Fruit fly (Drosophila melanogaster): ENCODE data around the gene Mhcl.

Mhcl gene

DNA sequence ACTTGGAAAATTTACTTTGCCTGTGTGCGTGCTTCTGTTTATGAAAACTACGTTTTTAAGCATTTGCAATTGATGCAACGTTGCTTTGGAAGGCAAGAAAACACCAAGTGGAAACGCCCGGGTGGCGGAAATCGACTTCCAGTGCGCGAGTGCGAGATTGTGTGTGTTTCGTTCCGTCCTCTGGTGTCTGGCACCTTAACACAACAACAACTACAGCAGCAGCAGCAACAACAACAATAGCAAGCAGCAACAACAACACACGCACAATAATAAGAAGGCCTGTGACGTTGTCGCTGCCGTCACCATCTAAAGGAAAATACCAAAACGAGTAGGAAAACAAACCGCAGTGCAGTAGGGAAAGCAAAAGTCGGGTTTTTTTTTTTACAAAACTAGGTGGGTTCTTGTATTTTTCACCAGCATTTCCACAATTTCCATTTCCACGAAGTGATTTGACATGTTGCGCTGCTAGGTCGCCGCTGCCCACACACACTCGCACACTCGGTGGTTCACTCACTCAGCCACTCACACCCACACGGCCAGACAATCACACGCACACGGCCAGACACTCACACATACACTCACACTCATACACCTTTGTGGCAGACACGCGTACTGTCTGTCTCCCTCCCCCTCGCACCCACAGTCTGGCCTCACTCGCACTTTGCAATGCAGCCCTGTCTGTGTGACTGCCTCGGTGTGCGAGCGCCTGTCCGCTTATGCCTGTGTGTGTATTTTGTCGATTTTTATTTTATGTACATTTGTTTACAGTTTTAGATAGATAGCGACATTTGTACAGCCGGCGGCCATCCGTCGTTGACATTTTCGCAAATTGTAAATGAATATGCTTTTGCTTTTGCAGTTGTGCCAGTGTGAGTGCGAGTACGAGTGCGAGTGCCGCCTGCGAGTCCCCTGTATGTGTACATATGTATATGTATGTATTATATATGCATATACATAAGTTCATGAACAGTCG, 993 bp upstream of the Mhcl start (continued):
- TF ChIP-seq CG8388 (GFP tag; optimal IDR thresholded peaks at IDR 0.05) (no peak), NC2β (GFP tag; optimal IDR thresholded peaks at IDR 0.05) (no peak), Dad (GFP tag; optimal IDR thresholded peaks at IDR 0.05) (peak; percentile 33), ato (GFP tag; IDR thresholded peaks at IDR 0.05; ENCODE audit: partially characterized antibody) (no peak), slp2 (GFP tag; optimal IDR thresholded peaks at IDR 0.05) (no peak), trem (tag; optimal IDR thresholded peaks at IDR 0.05) (peak; percentile 34), Xbp1 (GFP tag; optimal IDR thresholded peaks at IDR 0.05) (no peak), vfl (GFP tag; optimal IDR thresholded peaks at IDR 0.05) (peak; percentile 9), CG10267 (tag; optimal IDR thresholded peaks at IDR 0.05) (no peak), Hsf (GFP tag; optimal IDR thresholded peaks at IDR 0.05) (no peak), dati (GFP tag; IDR thresholded peaks at IDR 0.05) (no peak), BtbVII (GFP tag; optimal IDR thresholded peaks at IDR 0.05) (peak; percentile 41), Ravus (GFP tag; IDR thresholded peaks at IDR 0.05) (no peak), CG10565 (GFP tag; optimal IDR thresholded peaks at IDR 0.05) (no peak), dmrt99B (tag; optimal IDR thresholded peaks at IDR 0.05) (no peak), cas (GFP tag; IDR thresholded peaks at IDR 0.05) (no peak), az2 (GFP tag; optimal IDR thresholded peaks at IDR 0.05) (no peak), gfzf (GFP tag; optimal IDR thresholded peaks at IDR 0.05) (no peak), CG6272 (GFP tag; IDR thresholded peaks at IDR 0.05) (no peak), schlank (tag; optimal IDR thresholded peaks at IDR 0.05) (no peak), NC2α (GFP tag; optimal IDR thresholded peaks at IDR 0.05) (peak; percentile 10), CG7357 (GFP tag; IDR thresholded peaks at IDR 0.05) (no peak), Nf-YA (GFP tag; IDR thresholded peaks at IDR 0.05) (no peak), Spps (tag; optimal IDR thresholded peaks at IDR 0.05) (no peak), Sry-δ (GFP tag; optimal IDR thresholded peaks at IDR 0.05) (no peak), CG17802 (tag; optimal IDR thresholded peaks at IDR 0.05) (peak; percentile 7), CG15696 (tag; optimal IDR thresholded peaks at IDR 0.05) (peak; percentile 2), CG42726 (GFP tag; IDR thresholded peaks at IDR 0.05; ENCODE audit: partially characterized antibody) (peak; percentile 41; the same call in 1 of the 2 replicates), cg (GFP tag; optimal IDR thresholded peaks at IDR 0.05) (peak; percentile 100), zen (tag; optimal IDR thresholded peaks at IDR 0.05) (peak; percentile 84), CG11456 (GFP tag; IDR thresholded peaks at IDR 0.05) (no peak), kah (GFP tag; optimal IDR thresholded peaks at IDR 0.05) (peak; percentile 25), Lhr (GFP tag; optimal IDR thresholded peaks at IDR 0.05) (no peak), da (GFP tag; optimal IDR thresholded peaks at IDR 0.05) (peak; percentile 51), seq (GFP tag; IDR thresholded peaks at IDR 0.05) (no peak), oc (tag; optimal IDR thresholded peaks at IDR 0.05) (peak; percentile 25), CG14710 (tag; optimal IDR thresholded peaks at IDR 0.05) (no peak), ems (GFP tag; optimal IDR thresholded peaks at IDR 0.05) (peak; percentile 4), Opbp (GFP tag; IDR thresholded peaks at IDR 0.05; ENCODE audit: partially characterized antibody) (peak; percentile 57; the same call in 1 of the 3 replicates), CG18262 (tag; optimal IDR thresholded peaks at IDR 0.05) (no peak), ac (GFP tag; optimal IDR thresholded peaks at IDR 0.05) (no peak), CG32767 (GFP tag; IDR thresholded peaks at IDR 0.05) (peak; percentile 78), CG14860 (GFP tag; IDR thresholded peaks at IDR 0.05; ENCODE audit: partially characterized antibody) (no peak), Dfd (GFP tag; optimal IDR thresholded peaks at IDR 0.05) (peak in 1 of 2 experiments; percentile 63), Ets65A (GFP tag) (peak; percentile 40), CG4730 (GFP tag; IDR thresholded peaks at IDR 0.05) (no peak), dm (GFP tag; optimal IDR thresholded peaks at IDR 0.05) (peak; percentile 59), CG12942 (GFP tag; optimal IDR thresholded peaks at IDR 0.05) (no peak), row (GFP tag; IDR thresholded peaks at IDR 0.05) (no peak)
